Worm (Caenorhabditis elegans) whole organism, L4 larva: ENCODE data around the gene T06E4.5.

Experiments used
- F10B5.3 ChIP-seq: sonication (generic microtip); optimal IDR thresholded peaks from 2 replicates; lab custom pipeline; 2016; ENCODE audit warnings: mild to moderate bottlenecking, missing genetic modification characterization, missing compliant biosample characterization
- F49E8.2 ChIP-seq: sonication (generic microtip); optimal IDR thresholded peaks from 2 replicates; lab custom pipeline; 2016; ENCODE audit warnings: missing compliant biosample characterization, mild to moderate bottlenecking, missing genetic modification characterization, borderline replicate concordance
- T20F7.1 ChIP-seq: fragments of 200-800 bp; sonication (Bioruptor generic); optimal IDR thresholded peaks from 2 replicates; lab custom pipeline; 2018; ENCODE audit warnings: mild to moderate bottlenecking, missing genetic modification characterization, missing compliant biosample characterization
- T26A8.4 ChIP-seq: fragments of 200-800 bp; sonication (Bioruptor generic); IDR thresholded peaks from 2 replicates; pipeline ENCODE4 v1.3.6; 2022; ENCODE audit warnings: missing genetic modification characterization, missing compliant biosample characterization
- Y5F2A.4 ChIP-seq: fragments of 200-800 bp; sonication (Bioruptor generic); optimal IDR thresholded peaks from 2 replicates; lab custom pipeline; 2018; ENCODE audit warnings: mild to moderate bottlenecking, missing genetic modification characterization, missing compliant biosample characterization
- Y75B8A.6 ChIP-seq: fragments of 200-800 bp; sonication (Bioruptor generic); IDR thresholded peaks from 2 replicates; pipeline ENCODE4 v1.3.6; 2022; ENCODE audit warnings: missing genetic modification reagents, missing genetic modification characterization, missing compliant biosample characterization
- aha-1 ChIP-seq: fragments of 150-350 bp; peaks from one replicate; lab custom pipeline; 2014; ENCODE audit warnings: missing biosample characterization, missing genetic modification characterization
- arid-1 ChIP-seq: fragments of 200-800 bp; sonication (Bioruptor generic); conservative IDR thresholded peaks from 2 replicates; pipeline ENCODE4 v1.3.6; 2022; ENCODE audit warnings: missing genetic modification reagents, missing genetic modification characterization, missing compliant biosample characterization
- attf-4 ChIP-seq: sonication (generic microtip); optimal IDR thresholded peaks from 3 replicates; lab custom pipeline; 2017; ENCODE audit warnings: missing biosample characterization, missing genetic modification characterization
- ceh-32 ChIP-seq: sonication (generic microtip); optimal IDR thresholded peaks from 2 replicates; lab custom pipeline; 2016; ENCODE audit warnings: mild to moderate bottlenecking, missing genetic modification characterization, missing compliant biosample characterization; ENCODE audit not compliant: poor library complexity
- ceh-44 ChIP-seq: fragments of 200-800 bp; sonication (Bioruptor generic); IDR thresholded peaks from 2 replicates; pipeline ENCODE4 v1.3.6; 2022; ENCODE audit warnings: missing genetic modification reagents, missing genetic modification characterization, missing compliant biosample characterization
- ceh-82 ChIP-seq: sonication (generic microtip); optimal IDR thresholded peaks from 2 replicates; lab custom pipeline; 2017; ENCODE audit warnings: missing biosample characterization, missing genetic modification characterization
- ces-1 ChIP-seq: fragments of 150-350 bp; sonication (generic microtip); optimal IDR thresholded peaks from 4 replicates; lab custom pipeline; 2014; ENCODE audit warnings: missing biosample characterization, missing genetic modification reagents, missing genetic modification characterization
- cey-2 ChIP-seq: sonication (generic microtip); optimal IDR thresholded peaks from 3 replicates; lab custom pipeline; 2017; ENCODE audit warnings: missing genetic modification characterization, mild to moderate bottlenecking, missing compliant biosample characterization, antibody characterized with exemption, borderline replicate concordance; ENCODE audit not compliant: insufficient read depth
- ctbp-1 ChIP-seq: fragments of 200-800 bp; sonication (Bioruptor generic); IDR thresholded peaks from 2 replicates; pipeline ENCODE4 v1.3.6; 2022; ENCODE audit warnings: missing genetic modification reagents, missing genetic modification characterization, missing compliant biosample characterization
- dmd-6 ChIP-seq: fragments of 200-800 bp; sonication (Bioruptor generic); IDR thresholded peaks from 2 replicates; pipeline ENCODE4 v1.3.6; 2022; ENCODE audit warnings: missing genetic modification reagents, missing genetic modification characterization, missing compliant biosample characterization
- dmd-8 ChIP-seq: fragments of 200-800 bp; sonication (Bioruptor generic); IDR thresholded peaks from 2 replicates; pipeline ENCODE4 v1.3.6; 2022; ENCODE audit warnings: missing genetic modification characterization, missing compliant biosample characterization
- dmd-9 ChIP-seq: fragments of 200-800 bp; sonication (Bioruptor generic); IDR thresholded peaks from 2 replicates; pipeline ENCODE4 v1.3.6; 2022; ENCODE audit warnings: missing genetic modification reagents, missing genetic modification characterization, missing compliant biosample characterization
- egl-27 ChIP-seq: sonication (generic microtip); optimal IDR thresholded peaks from 3 replicates; lab custom pipeline; 2017; ENCODE audit warnings: missing biosample characterization, missing genetic modification reagents, missing genetic modification characterization
- fkh-10 ChIP-seq: fragments of 150-350 bp; optimal IDR thresholded peaks from 2 replicates; lab custom pipeline; 2014; ENCODE audit warnings: missing biosample characterization, missing genetic modification reagents, missing genetic modification characterization
- hlh-30 ChIP-seq: sonication (generic microtip); optimal IDR thresholded peaks from 2 replicates; lab custom pipeline; 2017; ENCODE audit warnings: antibody characterized with exemption, mild to moderate bottlenecking, missing genetic modification characterization, missing compliant biosample characterization; ENCODE audit not compliant: insufficient read depth
- hmg-1.1 ChIP-seq: fragments of 200-800 bp; sonication (Bioruptor generic); IDR thresholded peaks from 2 replicates; pipeline ENCODE4 v1.3.6; 2022; ENCODE audit warnings: missing genetic modification reagents, missing genetic modification characterization, missing compliant biosample characterization
- lim-7 ChIP-seq: fragments of 200-800 bp; sonication (Bioruptor generic); IDR thresholded peaks from 2 replicates; pipeline ENCODE4 v1.3.6; 2022; ENCODE audit warnings: missing genetic modification characterization, missing compliant biosample characterization
- lin-29 ChIP-seq: fragments of 200-800 bp; sonication (Bioruptor generic); IDR thresholded peaks from 2 replicates; pipeline ENCODE4 v1.3.6; 2022; ENCODE audit warnings: missing genetic modification reagents, missing genetic modification characterization, missing compliant biosample characterization
- lir-3 ChIP-seq: sonication (generic microtip); optimal IDR thresholded peaks from 2 replicates; lab custom pipeline; 2016; ENCODE audit warnings: mild to moderate bottlenecking, missing genetic modification characterization, missing compliant biosample characterization
- lsy-2 ChIP-seq, 2 experiments: fragments of 150-350 bp in 1 of 2; sonication (generic microtip) in 1 of 2; optimal IDR thresholded peaks; 2 replicates each; lab custom pipeline; 2014 to 2017; ENCODE audit warnings: missing biosample characterization in 2 of 2, missing genetic modification characterization in 2 of 2
- mdl-1 ChIP-seq, 2 experiments: fragments of 150-350 bp in 1 of 2; sonication (generic microtip) in 1 of 2; optimal IDR thresholded peaks; 2 replicates each; lab custom pipeline; 2014 to 2017; ENCODE audit warnings: missing biosample characterization in 2 of 2, missing genetic modification characterization in 2 of 2
- mxl-3 ChIP-seq: fragments of 200-800 bp; sonication (Bioruptor generic); optimal IDR thresholded peaks from 2 replicates; lab custom pipeline; 2018; ENCODE audit warnings: mild to moderate bottlenecking, missing genetic modification characterization, missing compliant biosample characterization
- nhr-111 ChIP-seq: fragments of 200-800 bp; sonication (Bioruptor generic); optimal IDR thresholded peaks from 2 replicates; lab custom pipeline; 2018; ENCODE audit warnings: mild to moderate bottlenecking, missing genetic modification characterization, missing compliant biosample characterization
- nhr-25 ChIP-seq: sonication (generic microtip); optimal IDR thresholded peaks from 2 replicates; lab custom pipeline; 2017; ENCODE audit warnings: missing genetic modification characterization, mild to moderate bottlenecking, missing compliant biosample characterization, antibody characterized with exemption, moderate library complexity, borderline replicate concordance; ENCODE audit not compliant: insufficient read depth
- nhr-41 ChIP-seq: fragments of 200-800 bp; sonication (Bioruptor generic); IDR thresholded peaks from 2 replicates; pipeline ENCODE4 v1.3.6; 2022; ENCODE audit warnings: missing genetic modification reagents, missing genetic modification characterization, missing compliant biosample characterization
- nhr-77 ChIP-seq: fragments of 150-350 bp; optimal IDR thresholded peaks from 2 replicates; lab custom pipeline; 2014; ENCODE audit warnings: missing biosample characterization, missing genetic modification characterization
- pha-4 ChIP-seq, 2 experiments: fragments of 150-350 bp in 1 of 2; fragments of 200-800 bp in 1 of 2; sonication (Bioruptor generic) in 1 of 2; IDR thresholded peaks in 1 of 2; optimal IDR thresholded peaks in 1 of 2; 2 replicates each; pipeline versions ENCODE4 v1.3.6 to Lab custom; 2014 to 2022; ENCODE audit warnings: missing genetic modification characterization in 2 of 2, missing genetic modification reagents in 2 of 2, missing biosample characterization in 1 of 2, missing compliant biosample characterization in 1 of 2
- set-16 ChIP-seq: fragments of 200-800 bp; sonication (Bioruptor generic); IDR thresholded peaks from 2 replicates; pipeline ENCODE4 v1.3.6; 2022; ENCODE audit warnings: missing genetic modification reagents, missing genetic modification characterization, missing compliant biosample characterization
- skn-1 ChIP-seq: fragments of 150-350 bp; optimal IDR thresholded peaks from 2 replicates; lab custom pipeline; 2014; ENCODE audit warnings: missing biosample characterization, missing genetic modification characterization
- unc-130 ChIP-seq: sonication (generic microtip); optimal IDR thresholded peaks from 2 replicates; lab custom pipeline; 2016; ENCODE audit warnings: missing genetic modification reagents, missing genetic modification characterization, missing compliant biosample characterization
- unc-62 ChIP-seq, 3 experiments: fragments of 150-350 bp in 1 of 3; sonication (generic microtip); optimal IDR thresholded peaks in 2 of 3; peaks in 1 of 3; 1 replicate in 1 of 3; 2 replicates in 2 of 3; lab custom pipeline; 2014 to 2017; ENCODE audit warnings: missing biosample characterization in 3 of 3, missing genetic modification characterization in 3 of 3, missing genetic modification reagents in 3 of 3, missing genotype in 1 of 3
- zip-11 ChIP-seq: fragments of 200-800 bp; sonication (Bioruptor generic); IDR thresholded peaks from 2 replicates; pipeline ENCODE4 v1.3.6; 2022; ENCODE audit warnings: missing genetic modification characterization, missing compliant biosample characterization
- ztf-7 ChIP-seq: fragments of 150-350 bp; optimal IDR thresholded peaks from 2 replicates; lab custom pipeline; 2014; ENCODE audit warnings: missing biosample characterization, missing genetic modification characterization

The T06E4.5 gene

DNA sequence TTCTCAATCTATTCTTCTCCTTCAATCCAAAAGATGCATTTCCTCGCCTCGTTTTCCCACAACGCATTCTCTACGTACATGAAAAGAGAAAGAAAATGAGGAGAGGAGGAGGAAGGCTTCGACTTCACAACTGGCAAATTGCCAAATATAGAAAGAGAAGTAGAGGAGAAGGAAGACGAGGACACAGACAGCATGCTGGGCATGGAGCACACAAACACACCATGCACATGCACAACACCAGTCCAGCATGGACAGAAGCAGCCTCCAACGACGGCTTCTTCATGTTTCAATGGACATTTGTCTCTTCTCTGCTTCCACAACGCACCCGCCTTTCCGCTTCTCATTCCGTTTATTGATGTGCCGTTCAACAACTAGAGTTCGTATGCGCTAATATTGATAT lies 33.6 kb downstream of the T06E4.5 start:
- no peak for TF ChIP-seq lir-3
- TF ChIP-seq set-16 (GFP tag; lab: Robert Waterston, UW), result no peak
- no peak for TF ChIP-seq egl-27 (tag; lab: Kevin White, UChicago)
- TF ChIP-seq T26A8.4, result no peak
- no peak for TF ChIP-seq dmd-6 (GFP tag; lab: Robert Waterston, UW)
- TF ChIP-seq hlh-30 (tag; lab: Kevin White, UChicago), result peak; percentile 27
- TF ChIP-seq Y75B8A.6 (GFP tag; lab: Robert Waterston, UW), result no peak
- no peak for TF ChIP-seq F49E8.2 (tag; lab: Kevin White, UChicago)
- TF ChIP-seq ceh-32, result no peak
- peak in 1 of 2 experiments; percentile 34 for TF ChIP-seq lsy-2 (tag; optimal IDR thresholded peaks at IDR 0.05; lab: Kevin White, UChicago)
- no peak for TF ChIP-seq nhr-25 (tag; lab: Kevin White, UChicago)
- no peak for TF ChIP-seq pha-4 (GFP tag; IDR thresholded peaks at IDR 0.05; lab: Robert Waterston, UW)
- TF ChIP-seq pha-4 (tag; optimal IDR thresholded peaks at IDR 0.05; lab: Kevin White, UChicago), result no peak
- no peak for TF ChIP-seq nhr-111
- TF ChIP-seq ctbp-1, result peak; percentile 50; the same call in 1 of the 2 replicates
- TF ChIP-seq ztf-7 (tag; lab: Kevin White, UChicago), result no peak
- TF ChIP-seq skn-1 (tag; lab: Kevin White, UChicago), result no peak
- peak; percentile 40 for TF ChIP-seq mxl-3 (GFP tag; lab: Kevin White, UChicago)
- TF ChIP-seq zip-11 (GFP tag; lab: Robert Waterston, UW), result no peak
- no peak for TF ChIP-seq unc-130
- no peak for TF ChIP-seq lin-29
- no peak for TF ChIP-seq ces-1 (GFP tag; lab: Kevin White, UChicago)
- TF ChIP-seq arid-1 (GFP tag; lab: Robert Waterston, UW), result no peak
- TF ChIP-seq ceh-82 (tag; lab: Kevin White, UChicago), result no peak
- no peak for TF ChIP-seq F10B5.3
- no peak for TF ChIP-seq attf-4 (tag; lab: Kevin White, UChicago)
- TF ChIP-seq dmd-9 (GFP tag; lab: Robert Waterston, UW), result no peak
- TF ChIP-seq Y5F2A.4 (GFP tag; lab: Kevin White, UChicago), result no peak
- peak in 1 of 2 experiments; percentile 48 for TF ChIP-seq mdl-1 (tag; optimal IDR thresholded peaks at IDR 0.05; lab: Kevin White, UChicago)
- TF ChIP-seq aha-1 (tag; lab: Kevin White, UChicago), result peak; percentile 96
- TF ChIP-seq nhr-41 (GFP tag; lab: Robert Waterston, UW), result no peak
- no peak for TF ChIP-seq ceh-44 (GFP tag; lab: Robert Waterston, UW)
- peak; percentile 3 for TF ChIP-seq fkh-10 (GFP tag; lab: Kevin White, UChicago)
- TF ChIP-seq cey-2 (tag; lab: Kevin White, UChicago), result no peak
- no peak for TF ChIP-seq nhr-77 (tag; lab: Kevin White, UChicago)
- TF ChIP-seq T20F7.1 (GFP tag; lab: Kevin White, UChicago), result no peak
- peak; percentile 67 for TF ChIP-seq hmg-1.1 (GFP tag; lab: Robert Waterston, UW)
- TF ChIP-seq dmd-8 (GFP tag; lab: Robert Waterston, UW), result no peak

DNA sequence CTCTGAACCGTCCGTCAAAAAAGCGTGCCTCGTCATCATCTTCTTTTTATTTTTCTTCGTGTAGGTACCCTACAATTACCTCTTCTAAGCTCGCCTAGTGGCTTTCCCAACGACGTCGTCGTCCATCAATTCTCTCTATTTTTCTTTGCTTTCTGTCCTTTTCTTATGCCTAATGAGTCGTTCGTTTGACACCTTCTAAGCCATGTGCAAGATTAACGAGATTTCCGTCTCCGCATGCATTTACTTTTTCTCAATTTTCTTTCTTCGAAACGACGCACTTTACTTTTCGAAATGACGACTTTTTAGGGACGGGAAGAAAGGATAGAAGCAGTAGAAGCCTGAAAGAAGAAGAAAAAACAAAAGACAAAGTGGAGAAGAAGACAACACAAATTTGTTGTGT lies 35.4 kb downstream of the T06E4.5 start, which contains the start of gene ZK287.1:
Gene ZK287.1 (plus strand): TSS at position 301 of the 400 bp plus-strand sequence.
- TF ChIP-seq lim-7, result no peak
- peak in 1 of 2 experiments; percentile 6 for TF ChIP-seq unc-62 (GFP tag; optimal IDR thresholded peaks at IDR 0.05 in 1 of 2; lab: Kevin White, UChicago)
- no peak for TF ChIP-seq unc-62 (tag; optimal IDR thresholded peaks at IDR 0.05; lab: Kevin White, UChicago)
